Worm (Caenorhabditis elegans) whole organism, L1 larva: ENCODE measurements around the gene hrde-2.
A peak's percentile ranks its signal among the peaks of the same experiment; 100 is the strongest.

Experiments used
- C04F5.9 ChIP-seq: sonication (generic microtip); optimal IDR thresholded peaks from 2 replicates; lab custom pipeline; 2016; ENCODE audit warnings: missing genetic modification characterization, missing compliant biosample characterization
- C16A3.4 ChIP-seq: fragments of 150-350 bp; optimal IDR thresholded peaks from 2 replicates; lab custom pipeline; 2014; ENCODE audit warnings: missing biosample characterization, missing genetic modification characterization
- C34B4.2 ChIP-seq: sonication (generic microtip); optimal IDR thresholded peaks from 2 replicates; lab custom pipeline; 2017; ENCODE audit warnings: mild to moderate bottlenecking, missing genetic modification characterization, missing compliant biosample characterization
- Y116A8C.19 ChIP-seq: sonication (generic microtip); optimal IDR thresholded peaks from 2 replicates; lab custom pipeline; 2016; ENCODE audit warnings: missing compliant biosample characterization, missing genetic modification characterization, borderline replicate concordance
- aha-1 ChIP-seq: fragments of 150-350 bp; optimal IDR thresholded peaks from 2 replicates; lab custom pipeline; 2014; ENCODE audit warnings: missing biosample characterization, missing genetic modification characterization
- blmp-1 ChIP-seq: fragments of 150-350 bp; optimal IDR thresholded peaks from 2 replicates; lab custom pipeline; 2014; ENCODE audit warnings: missing biosample characterization, missing genetic modification characterization
- ceh-63 ChIP-seq: fragments of 200-800 bp; sonication (Bioruptor generic); optimal IDR thresholded peaks from 2 replicates; lab custom pipeline; 2018; ENCODE audit warnings: mild to moderate bottlenecking, missing genetic modification characterization, missing compliant biosample characterization
- ceh-82 ChIP-seq, 3 experiments: fragments of 150-350 bp in 1 of 3; sonication (generic microtip) in 2 of 3; optimal IDR thresholded peaks; 2 replicates each; lab custom pipeline; 2014 to 2017; ENCODE audit warnings: missing biosample characterization in 3 of 3, missing genetic modification characterization in 3 of 3
- ceh-90 ChIP-seq: sonication (generic microtip); optimal IDR thresholded peaks from 2 replicates; lab custom pipeline; 2016; ENCODE audit warnings: missing genetic modification characterization, missing compliant biosample characterization
- ces-1 ChIP-seq: fragments of 150-350 bp; optimal IDR thresholded peaks from 2 replicates; lab custom pipeline; 2014; ENCODE audit warnings: missing biosample characterization, missing genetic modification reagents, missing genetic modification characterization
- dpl-1 ChIP-seq, 3 experiments: fragments of 150-350 bp in 2 of 3; sonication (generic microtip) in 1 of 3; optimal IDR thresholded peaks; 2 replicates each; lab custom pipeline; 2014 to 2017; ENCODE audit warnings: missing biosample characterization in 3 of 3, missing genetic modification characterization in 3 of 3, missing genetic modification reagents in 3 of 3
- efl-1 ChIP-seq, 4 experiments: fragments of 150-350 bp; optimal IDR thresholded peaks in 3 of 4; peaks in 1 of 4; 1 replicate in 1 of 4; 2 replicates in 3 of 4; lab custom pipeline; 2014; ENCODE audit warnings: missing biosample characterization in 2 of 4, missing genetic modification characterization in 2 of 4, missing genetic modification reagents in 2 of 4
- efl-3 ChIP-seq: fragments of 200-800 bp; sonication (Bioruptor generic); optimal IDR thresholded peaks from 2 replicates; lab custom pipeline; 2018; ENCODE audit warnings: mild to moderate bottlenecking, missing genetic modification characterization, missing compliant biosample characterization
- elt-2 ChIP-seq: sonication (generic microtip); optimal IDR thresholded peaks from 2 replicates; lab custom pipeline; 2016; ENCODE audit warnings: missing genetic modification characterization, mild to moderate bottlenecking, inconsistent platforms, missing compliant biosample characterization, missing genetic modification reagents
- elt-3 ChIP-seq, 6 experiments: fragments of 150-350 bp in 1 of 6; sonication (generic microtip); optimal IDR thresholded peaks; 2 replicates each; lab custom pipeline; 2017 to 2018; ENCODE audit warnings: missing biosample characterization in 6 of 6, missing genetic modification characterization in 6 of 6, inconsistent platforms in 1 of 6
- fkh-4 ChIP-seq: sonication (generic microtip); optimal IDR thresholded peaks from 2 replicates; lab custom pipeline; 2016; ENCODE audit warnings: missing compliant biosample characterization, missing genetic modification characterization, borderline replicate concordance
- fkh-8 ChIP-seq: sonication (generic microtip); optimal IDR thresholded peaks from 2 replicates; lab custom pipeline; 2016; ENCODE audit warnings: mild to moderate bottlenecking, missing genetic modification characterization, missing compliant biosample characterization
- fos-1 ChIP-seq: fragments of 150-350 bp; optimal IDR thresholded peaks from 2 replicates; lab custom pipeline; 2014; ENCODE audit warnings: missing biosample characterization, missing genetic modification characterization
- hlh-17 ChIP-seq: fragments of 200-800 bp; sonication (Bioruptor generic); optimal IDR thresholded peaks from 2 replicates; lab custom pipeline; 2018; ENCODE audit warnings: missing genetic modification characterization, mild to moderate bottlenecking, missing compliant biosample characterization, moderate library complexity, borderline replicate concordance
- hpl-2 ChIP-seq: fragments of 150-350 bp; optimal IDR thresholded peaks from 2 replicates; lab custom pipeline; 2014; ENCODE audit warnings: missing biosample characterization, missing genetic modification reagents, missing genetic modification characterization
- irx-1 ChIP-seq: sonication (generic microtip); optimal IDR thresholded peaks from 2 replicates; lab custom pipeline; 2016; ENCODE audit warnings: missing genetic modification characterization, missing compliant biosample characterization
- isw-1 ChIP-seq: fragments of 200-800 bp; sonication (Bioruptor generic); IDR thresholded peaks from 2 replicates; pipeline ENCODE4 v1.3.6; 2022; ENCODE audit warnings: missing genetic modification characterization, missing compliant biosample characterization
- lin-13 ChIP-seq: fragments of 150-350 bp; optimal IDR thresholded peaks from 2 replicates; lab custom pipeline; 2014; ENCODE audit warnings: missing biosample characterization, missing genetic modification reagents, missing genetic modification characterization
- lin-15B ChIP-seq: fragments of 150-350 bp; sonication (generic microtip); optimal IDR thresholded peaks from 3 replicates; lab custom pipeline; 2014; ENCODE audit warnings: missing biosample characterization, missing genetic modification characterization
- lin-35 ChIP-seq, 2 experiments: fragments of 150-350 bp; optimal IDR thresholded peaks; 2 replicates each; lab custom pipeline; 2014; ENCODE audit warnings: missing biosample characterization in 2 of 2, missing genetic modification characterization in 2 of 2, missing genetic modification reagents in 2 of 2
- lin-39 ChIP-seq: fragments of 150-350 bp; optimal IDR thresholded peaks from 2 replicates; lab custom pipeline; 2014; ENCODE audit warnings: missing biosample characterization, missing genetic modification reagents, missing genetic modification characterization
- lir-3 ChIP-seq: sonication (generic microtip); optimal IDR thresholded peaks from 2 replicates; lab custom pipeline; 2016; ENCODE audit warnings: mild to moderate bottlenecking, missing genetic modification characterization, moderate library complexity, missing compliant biosample characterization; ENCODE audit not compliant: poor library complexity
- lsy-2 ChIP-seq, 2 experiments: fragments of 150-350 bp; optimal IDR thresholded peaks; 2 replicates each; lab custom pipeline; 2014; ENCODE audit warnings: missing biosample characterization in 2 of 2, missing genetic modification characterization in 2 of 2
- mab-9 ChIP-seq: fragments of 200-800 bp; sonication (Bioruptor generic); IDR thresholded peaks from 2 replicates; pipeline ENCODE4 v1.3.6; 2022; ENCODE audit warnings: missing genetic modification reagents, missing genetic modification characterization, missing compliant biosample characterization
- mdl-1 ChIP-seq, 2 experiments: fragments of 150-350 bp; optimal IDR thresholded peaks; 2 replicates each; lab custom pipeline; 2014 to 2017; ENCODE audit warnings: missing biosample characterization in 2 of 2, missing genetic modification characterization in 2 of 2, inconsistent platforms in 1 of 2
- nhr-11 ChIP-seq: fragments of 150-350 bp; optimal IDR thresholded peaks from 2 replicates; lab custom pipeline; 2014; ENCODE audit warnings: missing biosample characterization, missing genetic modification characterization
- nhr-12 ChIP-seq: sonication (generic microtip); optimal IDR thresholded peaks from 2 replicates; lab custom pipeline; 2017; ENCODE audit warnings: missing biosample characterization, missing genetic modification characterization
- nhr-19 ChIP-seq: fragments of 200-800 bp; sonication (Bioruptor generic); conservative IDR thresholded peaks from 2 replicates; pipeline ENCODE4 v1.3.6; 2022; ENCODE audit warnings: missing genetic modification characterization, missing compliant biosample characterization
- nhr-28 ChIP-seq: fragments of 150-350 bp; optimal IDR thresholded peaks from 2 replicates; lab custom pipeline; 2014; ENCODE audit warnings: missing biosample characterization, missing genetic modification characterization
- nhr-84 ChIP-seq: sonication (generic microtip); optimal IDR thresholded peaks from 2 replicates; lab custom pipeline; 2017; ENCODE audit warnings: missing biosample characterization, missing genetic modification characterization
- nhr-85 ChIP-seq: sonication (generic microtip); peaks from one replicate; lab custom pipeline; 2016; ENCODE audit warnings: missing genetic modification characterization, inconsistent platforms, missing compliant biosample characterization
- pag-3 ChIP-seq: sonication (generic microtip); optimal IDR thresholded peaks from 2 replicates; lab custom pipeline; 2017; ENCODE audit warnings: missing genetic modification characterization, mild to moderate bottlenecking, missing compliant biosample characterization, antibody characterized with exemption, borderline replicate concordance; ENCODE audit not compliant: insufficient read depth
- skn-1 ChIP-seq: fragments of 150-350 bp; optimal IDR thresholded peaks from 2 replicates; lab custom pipeline; 2014; ENCODE audit warnings: missing biosample characterization, missing genetic modification characterization
- snu-23 ChIP-seq: sonication (generic microtip); optimal IDR thresholded peaks from 2 replicates; lab custom pipeline; 2016; ENCODE audit warnings: missing genetic modification characterization, missing compliant biosample characterization
- sox-4 ChIP-seq: sonication (generic microtip); optimal IDR thresholded peaks from 2 replicates; lab custom pipeline; 2016; ENCODE audit warnings: missing genetic modification characterization, missing compliant biosample characterization
- sptf-1 ChIP-seq: fragments of 150-350 bp; optimal IDR thresholded peaks from 2 replicates; lab custom pipeline; 2014; ENCODE audit warnings: missing biosample characterization, missing genetic modification characterization
- sup-37 ChIP-seq: fragments of 200-800 bp; sonication (Bioruptor generic); optimal IDR thresholded peaks from 2 replicates; lab custom pipeline; 2018; ENCODE audit warnings: mild to moderate bottlenecking, missing genetic modification characterization, missing compliant biosample characterization
- swsn-7 ChIP-seq: sonication (generic microtip); optimal IDR thresholded peaks from 2 replicates; lab custom pipeline; 2016; ENCODE audit warnings: missing genetic modification characterization, missing compliant biosample characterization
- tbx-2 ChIP-seq: sonication (generic microtip); optimal IDR thresholded peaks from 2 replicates; lab custom pipeline; 2016; ENCODE audit warnings: missing genetic modification characterization, missing compliant biosample characterization
- tlp-1 ChIP-seq: fragments of 150-350 bp; optimal IDR thresholded peaks from 2 replicates; lab custom pipeline; 2014; ENCODE audit warnings: missing biosample characterization, missing genetic modification characterization
- unc-130 ChIP-seq: fragments of 150-350 bp; optimal IDR thresholded peaks from 2 replicates; lab custom pipeline; 2017; ENCODE audit warnings: missing biosample characterization, missing genetic modification characterization, inconsistent platforms
- unc-62 ChIP-seq: fragments of 150-350 bp; optimal IDR thresholded peaks from 2 replicates; lab custom pipeline; 2014; ENCODE audit warnings: missing biosample characterization, missing genetic modification reagents, missing genetic modification characterization
- vab-15 ChIP-seq: sonication (generic microtip); optimal IDR thresholded peaks from 2 replicates; lab custom pipeline; 2017; ENCODE audit warnings: missing genotype, mild to moderate bottlenecking, missing genetic modification characterization, missing compliant biosample characterization
- xbp-1 ChIP-seq: sonication (generic microtip); optimal IDR thresholded peaks from 2 replicates; lab custom pipeline; 2016; ENCODE audit warnings: missing genetic modification characterization, missing compliant biosample characterization
- zag-1 ChIP-seq: fragments of 150-350 bp; optimal IDR thresholded peaks from 2 replicates; lab custom pipeline; 2014; ENCODE audit warnings: missing biosample characterization, missing genetic modification characterization
- zip-4 ChIP-seq: fragments of 200-800 bp; sonication (Bioruptor generic); optimal IDR thresholded peaks from 2 replicates; lab custom pipeline; 2018; ENCODE audit warnings: mild to moderate bottlenecking, missing genetic modification characterization, moderate library complexity, missing compliant biosample characterization
- ztf-11 ChIP-seq, 2 experiments: sonication (generic microtip); optimal IDR thresholded peaks; 2 replicates each; lab custom pipeline; 2016 to 2017; ENCODE audit warnings: missing genetic modification characterization in 2 of 2, missing biosample characterization in 1 of 2, missing compliant biosample characterization in 1 of 2
- ztf-4 ChIP-seq: fragments of 150-350 bp; optimal IDR thresholded peaks from 2 replicates; lab custom pipeline; 2014; ENCODE audit warnings: missing biosample characterization, missing genetic modification characterization

Gene hrde-2

ce11 chrV:15015799-15016198, 10.9 kb downstream of the hrde-2 start (continued):
- no peak for TF ChIP-seq nhr-28 (tag; lab: Kevin White, UChicago)
- TF ChIP-seq unc-62: no peak
- TF ChIP-seq lin-35 (GFP tag; optimal IDR thresholded peaks at IDR 0.05; lab: Kevin White, UChicago): peak in 1 of 2 experiments; percentile 1
- TF ChIP-seq nhr-84 (tag; lab: Kevin White, UChicago): no peak
- TF ChIP-seq nhr-19 (GFP tag; lab: Robert Waterston, UW): no peak
- TF ChIP-seq elt-3 (tag; optimal IDR thresholded peaks at IDR 0.05; lab: Kevin White, UChicago): peak in 1 of 6 experiments; percentile 36
- TF ChIP-seq zip-4: no peak
- TF ChIP-seq ztf-4 (tag; lab: Kevin White, UChicago): no peak
- no peak for TF ChIP-seq swsn-7 (tag; lab: Kevin White, UChicago)
- no peak for TF ChIP-seq lin-15B (tag; lab: Kevin White, UChicago)
- no peak for TF ChIP-seq ceh-90
- TF ChIP-seq C34B4.2: no peak
- TF ChIP-seq ces-1 (GFP tag; lab: Kevin White, UChicago): no peak
- no peak for TF ChIP-seq efl-3 (GFP tag; lab: Kevin White, UChicago)
- no peak for TF ChIP-seq xbp-1 (tag; lab: Kevin White, UChicago)
- TF ChIP-seq skn-1: peak; percentile 7
- no peak for TF ChIP-seq sox-4
- no peak for TF ChIP-seq fkh-4 (tag; lab: Kevin White, UChicago)
- TF ChIP-seq pag-3 (tag; lab: Kevin White, UChicago): no peak
- no peak for TF ChIP-seq ceh-63 (GFP tag; lab: Kevin White, UChicago)
- no peak for TF ChIP-seq C04F5.9 (tag; lab: Kevin White, UChicago)
- TF ChIP-seq dpl-1 (GFP tag; optimal IDR thresholded peaks at IDR 0.05; lab: Kevin White, UChicago): no peak
- TF ChIP-seq tbx-2 (tag; lab: Kevin White, UChicago): no peak
- TF ChIP-seq hlh-17 (GFP tag; lab: Kevin White, UChicago): no peak
- TF ChIP-seq lir-3 (tag; lab: Kevin White, UChicago): no peak
- TF ChIP-seq elt-2 (tag; lab: Kevin White, UChicago): no peak
- no peak for TF ChIP-seq isw-1 (GFP tag; lab: Robert Waterston, UW)
- no peak for TF ChIP-seq vab-15 (tag; lab: Kevin White, UChicago)
- peak; percentile 39 for TF ChIP-seq blmp-1 (tag; lab: Kevin White, UChicago)
- no peak for TF ChIP-seq ztf-11 (tag; optimal IDR thresholded peaks at IDR 0.05; lab: Kevin White, UChicago)
- TF ChIP-seq Y116A8C.19 (tag; lab: Kevin White, UChicago): no peak
- no peak for TF ChIP-seq aha-1 (tag; lab: Kevin White, UChicago)
- peak; percentile 33 for TF ChIP-seq snu-23 (GFP tag; lab: Kevin White, UChicago)
- TF ChIP-seq irx-1 (tag; lab: Kevin White, UChicago): no peak
- no peak for TF ChIP-seq hpl-2 (GFP tag; lab: Kevin White, UChicago)
- no peak for TF ChIP-seq zag-1 (tag; lab: Kevin White, UChicago)
- peak in 1 of 2 experiments; percentile 11 for TF ChIP-seq lsy-2 (tag; optimal IDR thresholded peaks at IDR 0.05; lab: Kevin White, UChicago)
- TF ChIP-seq unc-130 (tag; lab: Kevin White, UChicago): no peak
- TF ChIP-seq mdl-1 (tag; optimal IDR thresholded peaks at IDR 0.05; lab: Kevin White, UChicago): no peak
- TF ChIP-seq fkh-8 (tag; lab: Kevin White, UChicago): no peak
- TF ChIP-seq ceh-82 (tag; optimal IDR thresholded peaks at IDR 0.05; lab: Kevin White, UChicago): no peak
- TF ChIP-seq nhr-12: no peak
- no peak for TF ChIP-seq C16A3.4 (tag; lab: Kevin White, UChicago)
- TF ChIP-seq lin-13 (GFP tag; lab: Kevin White, UChicago): no peak
- TF ChIP-seq nhr-85 (tag; lab: Kevin White, UChicago): peak; percentile 54
- no peak for TF ChIP-seq fos-1 (tag; lab: Kevin White, UChicago)
- TF ChIP-seq efl-1 (optimal IDR thresholded peaks at IDR 0.05; lab: Kevin White, UChicago): no peak
- TF ChIP-seq efl-1 (GFP tag; optimal IDR thresholded peaks at IDR 0.05 in 1 of 2; lab: Kevin White, UChicago): no peak
- TF ChIP-seq mab-9 (GFP tag; lab: Robert Waterston, UW): no peak
- no peak for TF ChIP-seq sup-37 (GFP tag; lab: Kevin White, UChicago)
- no peak for TF ChIP-seq tlp-1 (tag; lab: Kevin White, UChicago)
- no peak for TF ChIP-seq sptf-1 (tag; lab: Kevin White, UChicago)
- no peak for TF ChIP-seq nhr-11 (tag; lab: Kevin White, UChicago)
- TF ChIP-seq lin-39 (tag; lab: Kevin White, UChicago): no peak
